Worm (Caenorhabditis elegans): ENCODE results near the gene hot-7.

- TF ChIP-seq flt-1 (GFP tag; IDR thresholded peaks at IDR 0.05) = no peak
- TF ChIP-seq ztf-29 (GFP tag; IDR thresholded peaks at IDR 0.05) = no peak
- TF ChIP-seq cog-1 (tag; optimal IDR thresholded peaks at IDR 0.05) = no peak
- no peak for TF ChIP-seq klf-2 (GFP tag; conservative IDR thresholded peaks at IDR 0.05)
- TF ChIP-seq ref-1 (GFP tag; conservative IDR thresholded peaks at IDR 0.05) = no peak
These were observed 36.0 kb downstream of the hot-7 start for ce11 chrII:14247227-14247626.
